Fruit fly (Drosophila melanogaster): Measurements from ENCODE around the gene CG10750.

DNA sequence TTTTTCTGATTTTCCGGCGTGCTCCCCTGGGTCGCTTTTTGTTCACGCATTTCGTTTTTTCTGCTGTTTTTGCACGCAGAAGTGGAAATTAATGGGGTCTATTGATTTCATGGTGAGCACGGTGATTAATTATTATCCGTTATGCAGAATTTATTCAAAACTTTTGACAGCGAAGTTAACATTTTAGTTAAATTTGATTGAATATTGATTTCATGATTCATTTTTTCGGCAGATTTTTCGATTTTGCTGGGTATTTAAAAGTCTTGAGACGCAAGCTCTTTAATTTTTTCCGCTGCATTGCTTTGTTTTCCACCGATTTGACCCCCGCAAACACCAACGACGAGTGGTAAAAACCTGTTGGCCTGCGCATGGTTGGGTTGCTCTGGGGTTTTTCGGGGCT, 47.6 kb upstream of the CG10750 start:
- TF ChIP-seq Clk (GFP tag; optimal IDR thresholded peaks at IDR 0.05) (no peak), pad (GFP tag; optimal IDR thresholded peaks at IDR 0.05) (no peak)
